Worm (Caenorhabditis elegans): Measurements from ENCODE around the gene Y57G11C.23.
A peak's percentile ranks its signal among the peaks of the same experiment; 100 is the strongest.

DNA sequence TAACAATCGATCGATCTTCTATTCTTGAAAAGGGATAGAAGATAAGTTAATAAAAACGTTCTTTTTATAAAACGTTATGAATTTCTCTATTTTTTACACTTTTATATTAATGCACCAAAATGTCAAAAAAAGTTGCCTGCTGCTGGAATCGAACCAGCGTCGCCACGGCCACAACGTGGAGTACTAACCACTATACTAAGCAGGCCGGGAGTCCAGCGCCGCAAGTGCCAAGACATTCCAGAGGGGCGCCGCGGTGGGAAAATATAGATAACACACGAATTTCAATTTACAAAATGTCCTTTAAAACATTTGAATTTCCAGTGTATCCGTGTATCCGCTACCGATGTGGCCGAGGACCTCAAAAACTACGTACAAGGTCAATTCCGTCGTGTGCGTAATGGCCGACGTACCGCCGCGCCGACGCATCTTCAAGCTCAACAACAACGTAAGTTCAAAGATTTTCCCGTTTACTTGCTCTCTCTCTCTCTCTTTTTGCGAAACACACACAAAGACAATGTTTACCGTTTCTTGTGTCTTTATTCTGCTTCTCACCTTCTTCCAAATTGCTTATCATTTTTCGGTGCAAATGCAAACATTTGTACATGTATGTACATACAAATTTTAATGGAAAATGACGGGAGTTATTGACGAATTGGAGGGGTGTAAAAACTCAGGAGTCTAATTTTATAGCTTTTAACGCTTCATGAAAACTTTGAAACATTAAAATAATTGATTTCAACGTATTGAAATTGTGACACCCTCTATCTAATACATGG is 27.5 kb upstream of the Y57G11C.23 start:
- TF ChIP-seq unc-130 (GFP tag; optimal IDR thresholded peaks at IDR 0.05) (no peak), aptf-3 (GFP tag; IDR thresholded peaks at IDR 0.05) (no peak), nhr-90 (tag; optimal IDR thresholded peaks at IDR 0.05) (peak; percentile 38), D2030.7 (GFP tag; IDR thresholded peaks at IDR 0.05) (peak; percentile 56; the same call in 1 of the 2 replicates), F52B5.7 (tag; optimal IDR thresholded peaks at IDR 0.05) (no peak)
